Worm (Caenorhabditis elegans): ENCODE results near the gene srg-15.

Gene srg-15

ce11 chrII:8710317-8710716, at the start of gene srg-15:
srg-15 (minus strand) TSS chrII:8710417.
- TF ChIP-seq npax-4 (tag; optimal IDR thresholded peaks at IDR 0.05) (no peak), sox-4 (tag; optimal IDR thresholded peaks at IDR 0.05) (no peak), nhr-232 (tag; optimal IDR thresholded peaks at IDR 0.05) (no peak), elt-2 (tag; optimal IDR thresholded peaks at IDR 0.05) (no peak), rnt-1 (tag; optimal IDR thresholded peaks at IDR 0.05) (no peak), che-1 (tag; optimal IDR thresholded peaks at IDR 0.05) (no peak), hlh-30 (tag; optimal IDR thresholded peaks at IDR 0.05; ENCODE audit: insufficient read depth) (no peak), lin-11 (tag; optimal IDR thresholded peaks at IDR 0.05) (no peak), pqm-1 (tag; optimal IDR thresholded peaks at IDR 0.05) (no peak), sox-2 (GFP tag; IDR thresholded peaks at IDR 0.05) (no peak), T23F11.4 (GFP tag; optimal IDR thresholded peaks at IDR 0.05) (no peak), elt-4 (tag; optimal IDR thresholded peaks at IDR 0.05) (no peak), syd-9 (tag; optimal IDR thresholded peaks at IDR 0.05) (no peak), eyg-1 (tag; optimal IDR thresholded peaks at IDR 0.05) (no peak), unc-55 (GFP tag; optimal IDR thresholded peaks at IDR 0.05) (no peak), ahr-1 (tag; optimal IDR thresholded peaks at IDR 0.05) (no peak), hlh-6 (tag; optimal IDR thresholded peaks at IDR 0.05) (no peak), fkh-10 (GFP tag; optimal IDR thresholded peaks at IDR 0.05) (no peak)

DNA sequence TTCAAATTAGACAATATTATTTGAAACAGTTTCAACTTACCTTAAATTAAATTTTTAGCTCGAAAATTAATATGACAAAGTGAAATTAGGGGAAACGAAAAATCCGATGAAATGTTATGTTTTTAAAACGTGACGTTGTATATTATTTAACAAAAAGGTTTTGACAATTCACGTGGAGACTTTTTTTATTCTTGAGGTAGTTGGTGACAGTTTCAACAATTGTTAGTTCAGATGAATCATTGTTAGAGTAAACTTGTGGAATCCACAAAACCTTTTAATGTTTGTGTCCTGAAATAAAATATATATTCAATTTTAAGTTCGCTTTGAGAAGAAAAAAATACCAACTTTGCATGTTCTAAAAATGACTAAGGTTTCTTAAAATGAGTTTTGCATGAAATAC, 49.3 kb upstream of the srg-15 start, which contains the start of gene fut-1:
Gene fut-1, minus strand, starts transcription at position 101 of the 400 bp plus-strand sequence.
- TF ChIP-seq fkh-6 (tag; optimal IDR thresholded peaks at IDR 0.05) (no peak), ceh-30 (tag; optimal IDR thresholded peaks at IDR 0.05) (no peak), pag-3 (tag; optimal IDR thresholded peaks at IDR 0.05; ENCODE audit: borderline replicate concordance) (no peak), pros-1 (tag; optimal IDR thresholded peaks at IDR 0.05) (no peak), K09A11.1 (tag; optimal IDR thresholded peaks at IDR 0.05; ENCODE audit: insufficient read depth) (no peak), syd-9 (tag; optimal IDR thresholded peaks at IDR 0.05) (no peak), tbx-2 (tag; optimal IDR thresholded peaks at IDR 0.05) (no peak), T23F11.4 (GFP tag; optimal IDR thresholded peaks at IDR 0.05) (no peak)

- TF ChIP-seq ceh-2 (tag; optimal IDR thresholded peaks at IDR 0.05) (no peak), ceh-19 (GFP tag; optimal IDR thresholded peaks at IDR 0.05) (no peak), fkh-10 (GFP tag; optimal IDR thresholded peaks at IDR 0.05) (no peak), ceh-18 (tag; optimal IDR thresholded peaks at IDR 0.05) (no peak), ceh-48 (tag; optimal IDR thresholded peaks at IDR 0.05) (no peak), K02D7.2 (tag; optimal IDR thresholded peaks at IDR 0.05) (no peak), ceh-30 (tag; optimal IDR thresholded peaks at IDR 0.05) (no peak), npax-4 (tag; optimal IDR thresholded peaks at IDR 0.05) (no peak), tbx-7 (tag; optimal IDR thresholded peaks at IDR 0.05) (no peak), rnt-1 (tag; optimal IDR thresholded peaks at IDR 0.05) (no peak), nfya-1 (tag; optimal IDR thresholded peaks at IDR 0.05) (no peak), elt-2 (tag; optimal IDR thresholded peaks at IDR 0.05) (no peak), pat-9 (tag; optimal IDR thresholded peaks at IDR 0.05) (no peak), lim-6 (tag; optimal IDR thresholded peaks at IDR 0.05) (no peak), unc-42 (tag; optimal IDR thresholded peaks at IDR 0.05) (no peak), pha-4 (tag; optimal IDR thresholded peaks at IDR 0.05) (no peak), hlh-13 (GFP tag; optimal IDR thresholded peaks at IDR 0.05) (no peak)
Measured at ce11 chrII:8755270-8755669, 45.1 kb upstream of the srg-15 start, which contains the start of gene K08F8.7. K08F8.7 (minus strand) TSS chrII:8755370.

DNA sequence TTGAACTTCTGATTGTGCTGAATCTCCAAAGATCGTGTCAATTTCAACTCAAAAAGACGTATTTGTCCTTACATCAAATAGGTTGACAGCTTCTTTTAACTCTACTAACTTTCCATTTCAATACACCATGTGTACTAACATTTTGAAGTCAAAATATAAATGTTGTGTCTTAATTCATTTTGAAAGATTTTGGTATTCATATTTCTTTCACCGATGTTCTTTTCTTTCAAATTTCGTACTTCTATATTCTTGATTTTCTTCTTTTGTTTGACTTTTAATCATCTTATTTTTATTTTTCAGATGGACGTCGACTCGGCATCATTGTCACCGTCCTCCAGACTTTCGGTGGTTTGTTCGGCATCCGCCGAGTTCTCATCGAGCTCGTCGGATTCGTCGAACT, 41.5 kb upstream of the srg-15 start, which contains the start of gene atf-2:
Gene atf-2, plus strand, starts transcription at position 301 of the 400 bp plus-strand sequence.
- TF ChIP-seq dve-1 (tag; optimal IDR thresholded peaks at IDR 0.05), result no peak
- no peak for TF ChIP-seq sox-4 (tag; optimal IDR thresholded peaks at IDR 0.05)
- TF ChIP-seq zip-5 (tag; optimal IDR thresholded peaks at IDR 0.05), result no peak
- no peak for TF ChIP-seq unc-3 (GFP tag; conservative IDR thresholded peaks at IDR 0.05)
- TF ChIP-seq unc-3 (tag; optimal IDR thresholded peaks at IDR 0.05), result no peak
- TF ChIP-seq syd-9 (tag; optimal IDR thresholded peaks at IDR 0.05), result no peak
- no peak for TF ChIP-seq ama-1 (optimal IDR thresholded peaks at IDR 0.05)
- no peak for TF ChIP-seq unc-86 (tag; optimal IDR thresholded peaks at IDR 0.05)
- TF ChIP-seq tbx-2 (tag; optimal IDR thresholded peaks at IDR 0.05), result no peak
- no peak for TF ChIP-seq fax-1 (tag; optimal IDR thresholded peaks at IDR 0.05)

Measured in whole organism, late embryonic.